Worm (Caenorhabditis elegans) whole organism, L4/young adult: ENCODE measurements around the gene srd-58.

Experiments used
- dao-5 ChIP-seq: sonication (generic microtip); optimal IDR thresholded peaks from 2 replicates; lab custom pipeline; 2016; ENCODE audit warnings: missing genotype, missing genetic modification characterization, moderate library complexity, missing compliant biosample characterization
- him-1 ChIP-seq: sonication (generic microtip); optimal IDR thresholded peaks from 2 replicates; lab custom pipeline; 2016; ENCODE audit warnings: missing genotype, missing genetic modification reagents, missing genetic modification characterization, missing compliant biosample characterization

DNA sequence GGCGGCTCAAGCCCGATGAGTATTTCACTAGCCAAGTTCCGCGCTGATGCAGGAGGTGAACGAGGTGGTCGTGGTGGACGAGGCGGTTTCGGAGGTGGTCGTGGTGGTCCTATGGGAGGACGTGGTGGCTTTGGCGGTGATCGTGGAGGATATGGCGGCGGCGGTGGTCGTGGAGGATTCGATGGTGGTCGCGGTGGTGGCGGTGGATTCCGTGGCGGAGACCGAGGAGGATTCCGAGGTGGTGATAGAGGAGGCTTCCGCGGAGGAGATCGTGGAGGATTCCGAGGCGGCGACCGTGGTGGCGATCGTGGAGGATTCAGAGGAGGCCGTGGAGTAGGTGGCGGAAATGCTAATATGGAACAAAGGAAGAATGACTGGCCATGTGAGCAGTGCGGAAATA lies 50.1 kb downstream of the srd-58 start:
- no peak for TF ChIP-seq dao-5 (tag; lab: Kevin White, UChicago)
- no peak for TF ChIP-seq him-1 (tag; lab: Kevin White, UChicago)
